Fruit fly (Drosophila melanogaster): ENCODE data around the gene trol.

Gene trol

DNA sequence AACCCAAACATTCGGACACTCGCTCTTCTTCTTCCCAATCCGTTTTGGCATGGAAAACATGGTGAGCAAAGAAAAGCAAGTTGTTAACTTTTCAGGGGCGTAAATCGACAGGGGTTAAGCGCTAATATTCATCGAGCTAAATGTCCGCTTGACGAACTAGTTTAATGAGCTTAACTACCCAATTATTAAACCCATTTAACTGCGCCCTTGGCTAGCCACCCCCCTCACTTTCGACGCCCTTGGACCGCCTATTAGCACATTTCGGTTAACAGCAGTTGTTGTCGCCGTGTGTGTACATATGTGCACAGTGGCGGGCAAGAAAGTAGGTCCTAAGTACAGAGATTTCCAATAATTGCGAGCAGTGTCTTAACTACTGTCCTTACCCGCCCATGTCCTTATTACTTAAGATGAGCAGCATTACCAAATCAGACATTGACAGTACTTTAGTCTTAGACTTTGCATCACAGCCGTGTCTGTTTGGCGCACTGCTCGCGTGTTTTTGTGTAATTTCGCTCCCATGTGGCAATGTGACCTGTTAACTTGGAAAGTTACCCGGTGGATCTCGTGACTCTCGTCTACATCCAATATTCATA, 44.3 kb upstream of the trol start (continued):
- TF ChIP-seq luna (GFP tag; optimal IDR thresholded peaks at IDR 0.05), result peak; percentile 94
- peak; percentile 93 for TF ChIP-seq CG9876 (GFP tag; optimal IDR thresholded peaks at IDR 0.05)
- TF ChIP-seq CG1529 (GFP tag; optimal IDR thresholded peaks at IDR 0.05), result peak; percentile 68
- TF ChIP-seq CG11723 (GFP tag; optimal IDR thresholded peaks at IDR 0.05), result peak; percentile 77
- TF ChIP-seq CG9215 (GFP tag; IDR thresholded peaks at IDR 0.05), result peak; percentile 94
- no peak for TF ChIP-seq hth (optimal IDR thresholded peaks at IDR 0.05)
- peak; percentile 67 for TF ChIP-seq CG6254 (GFP tag; optimal IDR thresholded peaks at IDR 0.05)
- peak; percentile 87 for TF ChIP-seq CG10654 (GFP tag; optimal IDR thresholded peaks at IDR 0.05)
- TF ChIP-seq toy (GFP tag; IDR thresholded peaks at IDR 0.05), result peak; percentile 91
- peak; percentile 90 for TF ChIP-seq CG10147 (GFP tag; optimal IDR thresholded peaks at IDR 0.05)
- TF ChIP-seq Rx (GFP tag; IDR thresholded peaks at IDR 0.05), result peak; percentile 94
- TF ChIP-seq Dek (tag; optimal IDR thresholded peaks at IDR 0.05), result peak; percentile 91
- TF ChIP-seq CG14441 (GFP tag; IDR thresholded peaks at IDR 0.05), result peak; percentile 94
- peak; percentile 87 for TF ChIP-seq jigr1 (GFP tag; IDR thresholded peaks at IDR 0.05)
- TF ChIP-seq CG15479 (GFP tag; optimal IDR thresholded peaks at IDR 0.05), result no peak
- TF ChIP-seq gcm2 (GFP tag; optimal IDR thresholded peaks at IDR 0.05), result peak; percentile 84
- TF ChIP-seq usp (GFP tag; optimal IDR thresholded peaks at IDR 0.05), result no peak
- TF ChIP-seq CG14667 (GFP tag; IDR thresholded peaks at IDR 0.05), result peak; percentile 90
- TF ChIP-seq dan (GFP tag; IDR thresholded peaks at IDR 0.05), result peak; percentile 76
- TF ChIP-seq CG12391 (tag; optimal IDR thresholded peaks at IDR 0.05), result peak; percentile 88
- TF ChIP-seq D19B (GFP tag; optimal IDR thresholded peaks at IDR 0.05), result peak; percentile 88
- peak; percentile 72 for TF ChIP-seq wor (GFP tag; IDR thresholded peaks at IDR 0.05)
- peak; percentile 63 for TF ChIP-seq CG8281 (tag; optimal IDR thresholded peaks at IDR 0.05)
- peak; percentile 78 for TF ChIP-seq CG1233 (GFP tag; optimal IDR thresholded peaks at IDR 0.05)
- TF ChIP-seq Oli (tag; optimal IDR thresholded peaks at IDR 0.05), result peak; percentile 86
- TF ChIP-seq dati (GFP tag; IDR thresholded peaks at IDR 0.05), result peak; percentile 59
- peak; percentile 76 for TF ChIP-seq Six4 (GFP tag; optimal IDR thresholded peaks at IDR 0.05)
- TF ChIP-seq Hr3 (GFP tag; optimal IDR thresholded peaks at IDR 0.05), result peak; percentile 86
- TF ChIP-seq nau (GFP tag; optimal IDR thresholded peaks at IDR 0.05), result peak; percentile 76
- TF ChIP-seq Nf-YC (tag; optimal IDR thresholded peaks at IDR 0.05), result peak; percentile 37
- peak; percentile 88 for TF ChIP-seq CoRest (tag; optimal IDR thresholded peaks at IDR 0.05)
- TF ChIP-seq tup (GFP tag; optimal IDR thresholded peaks at IDR 0.05), result peak; percentile 89
- peak; percentile 64 for TF ChIP-seq Sry-δ (GFP tag; optimal IDR thresholded peaks at IDR 0.05)
- TF ChIP-seq CG7839 (tag; optimal IDR thresholded peaks at IDR 0.05), result peak; percentile 94
- TF ChIP-seq CG18262 (tag; optimal IDR thresholded peaks at IDR 0.05), result peak; percentile 76
- TF ChIP-seq prd (optimal IDR thresholded peaks at IDR 0.05), result no peak
- TF ChIP-seq prd (GFP tag; IDR thresholded peaks at IDR 0.05), result peak; percentile 96
- peak; percentile 90 for TF ChIP-seq E2f1 (GFP tag; IDR thresholded peaks at IDR 0.05)
- peak; percentile 67 for TF ChIP-seq CG10267 (tag; optimal IDR thresholded peaks at IDR 0.05)
- peak; percentile 91 for TF ChIP-seq CG17612 (GFP tag; IDR thresholded peaks at IDR 0.05)
- no peak for TF ChIP-seq Tbp (GFP tag; optimal IDR thresholded peaks at IDR 0.05)
- peak; percentile 80 for TF ChIP-seq trh (GFP tag; optimal IDR thresholded peaks at IDR 0.05)
- TF ChIP-seq CG8924 (tag; optimal IDR thresholded peaks at IDR 0.05), result peak; percentile 88
- TF ChIP-seq CG12769 (tag; optimal IDR thresholded peaks at IDR 0.05), result peak; percentile 99
- TF ChIP-seq CG4820 (GFP tag; optimal IDR thresholded peaks at IDR 0.05), result peak; percentile 75
- TF ChIP-seq inv (GFP tag; IDR thresholded peaks at IDR 0.05; ENCODE audit: partially characterized antibody), result no peak
- peak; percentile 75 for TF ChIP-seq Oaz (GFP tag; IDR thresholded peaks at IDR 0.05)
- TF ChIP-seq YL-1 (GFP tag; optimal IDR thresholded peaks at IDR 0.05), result peak; percentile 49
- peak; percentile 96 for TF ChIP-seq dysf (GFP tag; IDR thresholded peaks at IDR 0.05)
- TF ChIP-seq CG1647 (GFP tag; optimal IDR thresholded peaks at IDR 0.05), result peak; percentile 93
- TF ChIP-seq Dbx (GFP tag; IDR thresholded peaks at IDR 0.05), result peak; percentile 98
- peak; percentile 74 for TF ChIP-seq en (GFP tag; optimal IDR thresholded peaks at IDR 0.05)
